Worm (Caenorhabditis elegans): ENCODE data around the gene dhs-14.

ce11 chrV:2799172-2799869 lies 34.3 kb upstream of the dhs-14 start:
- TF ChIP-seq lin-11 (tag; optimal IDR thresholded peaks at IDR 0.05): no peak
- TF ChIP-seq ama-1 (optimal IDR thresholded peaks at IDR 0.05): no peak
- TF ChIP-seq sox-4 (tag; optimal IDR thresholded peaks at IDR 0.05): no peak
- TF ChIP-seq elt-2 (tag; optimal IDR thresholded peaks at IDR 0.05): no peak
- TF ChIP-seq pqm-1 (tag; optimal IDR thresholded peaks at IDR 0.05): no peak
- TF ChIP-seq K02D7.2 (tag; optimal IDR thresholded peaks at IDR 0.05): no peak
- no peak for TF ChIP-seq unc-86 (tag; optimal IDR thresholded peaks at IDR 0.05)
- TF ChIP-seq odd-2 (tag; optimal IDR thresholded peaks at IDR 0.05): no peak
